Worm (Caenorhabditis elegans) whole organism, L1 larva: Measurements from ENCODE around the gene spe-39.

Experiments used
- F16B12.6 ChIP-seq: fragments of 150-350 bp; optimal IDR thresholded peaks from 2 replicates; lab custom pipeline; 2014; ENCODE audit warnings: missing biosample characterization, missing genetic modification characterization
- Y116A8C.19 ChIP-seq: sonication (generic microtip); optimal IDR thresholded peaks from 2 replicates; lab custom pipeline; 2016; ENCODE audit warnings: missing compliant biosample characterization, missing genetic modification characterization, borderline replicate concordance
- aha-1 ChIP-seq: fragments of 150-350 bp; optimal IDR thresholded peaks from 2 replicates; lab custom pipeline; 2014; ENCODE audit warnings: missing biosample characterization, missing genetic modification characterization
- alr-1 ChIP-seq: fragments of 200-800 bp; sonication (Bioruptor generic); optimal IDR thresholded peaks from 2 replicates; lab custom pipeline; 2018; ENCODE audit warnings: borderline replicate concordance, mild to moderate bottlenecking, missing genetic modification characterization, missing compliant biosample characterization
- aly-2 ChIP-seq: fragments of 150-350 bp; optimal IDR thresholded peaks from 2 replicates; lab custom pipeline; 2014; ENCODE audit warnings: missing biosample characterization, missing genetic modification characterization
- ama-1 ChIP-seq: fragments of 150-350 bp; optimal IDR thresholded peaks from 2 replicates; lab custom pipeline; 2014
- blmp-1 ChIP-seq: fragments of 150-350 bp; optimal IDR thresholded peaks from 2 replicates; lab custom pipeline; 2014; ENCODE audit warnings: missing biosample characterization, missing genetic modification characterization
- ceh-90 ChIP-seq: sonication (generic microtip); optimal IDR thresholded peaks from 2 replicates; lab custom pipeline; 2016; ENCODE audit warnings: missing genetic modification characterization, missing compliant biosample characterization
- efl-1 ChIP-seq, 4 experiments: fragments of 150-350 bp; optimal IDR thresholded peaks in 3 of 4; peaks in 1 of 4; 1 replicate in 1 of 4; 2 replicates in 3 of 4; lab custom pipeline; 2014; ENCODE audit warnings: missing biosample characterization in 2 of 4, missing genetic modification characterization in 2 of 4, missing genetic modification reagents in 2 of 4
- efl-3 ChIP-seq: fragments of 200-800 bp; sonication (Bioruptor generic); optimal IDR thresholded peaks from 2 replicates; lab custom pipeline; 2018; ENCODE audit warnings: mild to moderate bottlenecking, missing genetic modification characterization, missing compliant biosample characterization
- egl-13 ChIP-seq: sonication (generic microtip); optimal IDR thresholded peaks from 2 replicates; lab custom pipeline; 2016; ENCODE audit warnings: missing genotype, missing genetic modification reagents, missing genetic modification characterization, missing compliant biosample characterization
- elt-3 ChIP-seq, 6 experiments: fragments of 150-350 bp in 1 of 6; sonication (generic microtip); optimal IDR thresholded peaks; 2 replicates each; lab custom pipeline; 2017 to 2018; ENCODE audit warnings: missing biosample characterization in 6 of 6, missing genetic modification characterization in 6 of 6, inconsistent platforms in 1 of 6
- ets-5 ChIP-seq: fragments of 200-800 bp; sonication (Bioruptor generic); IDR thresholded peaks from 2 replicates; pipeline ENCODE4 v1.3.6; 2022; ENCODE audit warnings: missing genetic modification characterization, missing compliant biosample characterization
- fkh-10 ChIP-seq: sonication (generic microtip); optimal IDR thresholded peaks from 2 replicates; lab custom pipeline; 2017; ENCODE audit warnings: missing biosample characterization, missing genetic modification reagents, missing genetic modification characterization
- fos-1 ChIP-seq: fragments of 150-350 bp; optimal IDR thresholded peaks from 2 replicates; lab custom pipeline; 2014; ENCODE audit warnings: missing biosample characterization, missing genetic modification characterization
- grh-1 ChIP-seq: fragments of 200-800 bp; sonication (Bioruptor generic); IDR thresholded peaks from 2 replicates; pipeline ENCODE4 v1.3.6; 2022; ENCODE audit warnings: missing genetic modification reagents, missing genetic modification characterization, missing compliant biosample characterization
- hpl-2 ChIP-seq: fragments of 150-350 bp; optimal IDR thresholded peaks from 2 replicates; lab custom pipeline; 2014; ENCODE audit warnings: missing biosample characterization, missing genetic modification reagents, missing genetic modification characterization
- isw-1 ChIP-seq: fragments of 200-800 bp; sonication (Bioruptor generic); IDR thresholded peaks from 2 replicates; pipeline ENCODE4 v1.3.6; 2022; ENCODE audit warnings: missing genetic modification characterization, missing compliant biosample characterization
- jun-1 ChIP-seq: fragments of 150-350 bp; optimal IDR thresholded peaks from 2 replicates; lab custom pipeline; 2014; ENCODE audit warnings: missing biosample characterization, missing genetic modification reagents, missing genetic modification characterization
- lin-14 ChIP-seq: fragments of 200-800 bp; sonication (Bioruptor generic); optimal IDR thresholded peaks from 2 replicates; lab custom pipeline; 2018; ENCODE audit warnings: mild to moderate bottlenecking, missing genetic modification characterization, moderate library complexity, missing compliant biosample characterization
- lin-15B ChIP-seq: fragments of 150-350 bp; sonication (generic microtip); optimal IDR thresholded peaks from 3 replicates; lab custom pipeline; 2014; ENCODE audit warnings: missing biosample characterization, missing genetic modification characterization
- mep-1 ChIP-seq: fragments of 150-350 bp; optimal IDR thresholded peaks from 2 replicates; lab custom pipeline; 2014; ENCODE audit warnings: missing biosample characterization, missing genetic modification characterization
- nhr-19 ChIP-seq: fragments of 200-800 bp; sonication (Bioruptor generic); conservative IDR thresholded peaks from 2 replicates; pipeline ENCODE4 v1.3.6; 2022; ENCODE audit warnings: missing genetic modification characterization, missing compliant biosample characterization
- nhr-20 ChIP-seq: sonication (generic microtip); optimal IDR thresholded peaks from 2 replicates; lab custom pipeline; 2016; ENCODE audit warnings: mild to moderate bottlenecking, missing genetic modification characterization, missing compliant biosample characterization
- nhr-237 ChIP-seq: fragments of 150-350 bp; optimal IDR thresholded peaks from 2 replicates; lab custom pipeline; 2014; ENCODE audit warnings: missing biosample characterization, missing genetic modification characterization
- nhr-28 ChIP-seq: fragments of 150-350 bp; optimal IDR thresholded peaks from 2 replicates; lab custom pipeline; 2014; ENCODE audit warnings: missing biosample characterization, missing genetic modification characterization
- nhr-47 ChIP-seq: sonication (generic microtip); optimal IDR thresholded peaks from 2 replicates; lab custom pipeline; 2016; ENCODE audit warnings: mild to moderate bottlenecking, missing genetic modification characterization, moderate library complexity, missing compliant biosample characterization
- nhr-71 ChIP-seq: sonication (generic microtip); optimal IDR thresholded peaks from 2 replicates; lab custom pipeline; 2016; ENCODE audit warnings: mild to moderate bottlenecking, missing genetic modification characterization, moderate library complexity, missing compliant biosample characterization
- nhr-76 ChIP-seq: sonication (generic microtip); optimal IDR thresholded peaks from 2 replicates; lab custom pipeline; 2017; ENCODE audit warnings: missing biosample characterization, missing genetic modification characterization
- nhr-85 ChIP-seq: sonication (generic microtip); peaks from one replicate; lab custom pipeline; 2016; ENCODE audit warnings: missing genetic modification characterization, inconsistent platforms, missing compliant biosample characterization
- pag-3 ChIP-seq: sonication (generic microtip); optimal IDR thresholded peaks from 2 replicates; lab custom pipeline; 2017; ENCODE audit warnings: missing genetic modification characterization, mild to moderate bottlenecking, missing compliant biosample characterization, antibody characterized with exemption, borderline replicate concordance; ENCODE audit not compliant: insufficient read depth
- pqm-1 ChIP-seq: sonication (generic microtip); optimal IDR thresholded peaks from 3 replicates; lab custom pipeline; 2017; ENCODE audit warnings: missing biosample characterization, missing genetic modification characterization
- skn-1 ChIP-seq: fragments of 150-350 bp; optimal IDR thresholded peaks from 2 replicates; lab custom pipeline; 2014; ENCODE audit warnings: missing biosample characterization, missing genetic modification characterization
- snpc-4 ChIP-seq: fragments of 150-350 bp; optimal IDR thresholded peaks from 2 replicates; lab custom pipeline; 2014; ENCODE audit warnings: missing biosample characterization, missing genetic modification characterization
- tbx-2 ChIP-seq: sonication (generic microtip); optimal IDR thresholded peaks from 2 replicates; lab custom pipeline; 2016; ENCODE audit warnings: missing genetic modification characterization, missing compliant biosample characterization
- tlp-1 ChIP-seq: fragments of 150-350 bp; optimal IDR thresholded peaks from 2 replicates; lab custom pipeline; 2014; ENCODE audit warnings: missing biosample characterization, missing genetic modification characterization
- unc-130 ChIP-seq: fragments of 150-350 bp; optimal IDR thresholded peaks from 2 replicates; lab custom pipeline; 2017; ENCODE audit warnings: missing biosample characterization, missing genetic modification characterization, inconsistent platforms
- unc-30 ChIP-seq: sonication (generic microtip); optimal IDR thresholded peaks from 2 replicates; lab custom pipeline; 2017; ENCODE audit warnings: missing biosample characterization, missing genetic modification characterization
- unc-62 ChIP-seq: fragments of 150-350 bp; optimal IDR thresholded peaks from 2 replicates; lab custom pipeline; 2014; ENCODE audit warnings: missing biosample characterization, missing genetic modification reagents, missing genetic modification characterization
- vab-15 ChIP-seq: sonication (generic microtip); optimal IDR thresholded peaks from 2 replicates; lab custom pipeline; 2017; ENCODE audit warnings: missing genotype, mild to moderate bottlenecking, missing genetic modification characterization, missing compliant biosample characterization
- zag-1 ChIP-seq: fragments of 150-350 bp; optimal IDR thresholded peaks from 2 replicates; lab custom pipeline; 2014; ENCODE audit warnings: missing biosample characterization, missing genetic modification characterization
- ztf-11 ChIP-seq, 2 experiments: sonication (generic microtip); optimal IDR thresholded peaks; 2 replicates each; lab custom pipeline; 2016 to 2017; ENCODE audit warnings: missing genetic modification characterization in 2 of 2, missing biosample characterization in 1 of 2, missing compliant biosample characterization in 1 of 2

Gene spe-39

ce11 chrV:6784853-6785492, at the start of gene spe-39, which contains the start of gene spn-4 (continued):
- TF ChIP-seq tlp-1 (tag; lab: Kevin White, UChicago) (no peak), mep-1 (tag; lab: Kevin White, UChicago) (peak; percentile 81), aha-1 (tag; lab: Kevin White, UChicago) (no peak), unc-130 (tag; lab: Kevin White, UChicago) (peak; percentile 95), pqm-1 (tag; lab: Kevin White, UChicago) (no peak), fkh-10 (GFP tag; lab: Kevin White, UChicago) (peak; percentile 3), ama-1 (lab: Kevin White, UChicago) (peak; percentile 1), hpl-2 (GFP tag; lab: Kevin White, UChicago) (peak; percentile 81), Y116A8C.19 (tag; lab: Kevin White, UChicago) (no peak), fos-1 (tag; lab: Kevin White, UChicago) (no peak), egl-13 (tag; lab: Kevin White, UChicago) (peak; percentile 69), skn-1 (tag; lab: Kevin White, UChicago) (peak; percentile 90), ets-5 (GFP tag; lab: Robert Waterston, UW) (no peak), nhr-20 (peak; percentile 84), F16B12.6 (tag; lab: Kevin White, UChicago) (peak; percentile 28), efl-3 (GFP tag; lab: Kevin White, UChicago) (no peak), ceh-90 (peak; percentile 46), nhr-237 (no peak), elt-3 (tag; optimal IDR thresholded peaks at IDR 0.05; lab: Kevin White, UChicago) (peak in 2 of 6 experiments; percentile 42 to 55), nhr-47 (tag; lab: Kevin White, UChicago) (peak; percentile 87), aly-2 (tag; lab: Kevin White, UChicago) (peak; percentile 54), tbx-2 (tag; lab: Kevin White, UChicago) (peak; percentile 73), unc-30 (tag; lab: Kevin White, UChicago) (no peak), ztf-11 (tag; optimal IDR thresholded peaks at IDR 0.05; lab: Kevin White, UChicago) (peak in 1 of 2 experiments; percentile 72), isw-1 (GFP tag; lab: Robert Waterston, UW) (peak; percentile 62), nhr-71 (tag; lab: Kevin White, UChicago) (peak; percentile 86), nhr-28 (tag; lab: Kevin White, UChicago) (no peak), unc-62 (GFP tag; lab: Kevin White, UChicago) (no peak), lin-15B (tag; lab: Kevin White, UChicago) (peak; percentile 57), nhr-76 (tag; lab: Kevin White, UChicago) (peak; percentile 51), zag-1 (tag; lab: Kevin White, UChicago) (no peak), vab-15 (tag; lab: Kevin White, UChicago) (no peak), efl-1 (optimal IDR thresholded peaks at IDR 0.05; lab: Kevin White, UChicago) (peak; percentile 71 to 95), efl-1 (GFP tag; optimal IDR thresholded peaks at IDR 0.05 in 1 of 2; lab: Kevin White, UChicago) (peak; percentile 93 to 99)
- TF ChIP-seq, all 84 proteins: peak for 53

- TF ChIP-seq grh-1 (GFP tag; lab: Robert Waterston, UW) (no peak), nhr-85 (peak; percentile 63), snpc-4 (tag; lab: Kevin White, UChicago) (no peak)
Measured at ce11 chrV:6736108-6736507, 49.1 kb upstream of the spe-39 start.

ce11 chrV:6736877-6737276, 48.4 kb upstream of the spe-39 start:
- no peak for TF ChIP-seq ztf-11 (tag; optimal IDR thresholded peaks at IDR 0.05; lab: Kevin White, UChicago)
- no peak for TF ChIP-seq alr-1 (tag; lab: Kevin White, UChicago)
- TF ChIP-seq pag-3 (tag; lab: Kevin White, UChicago) = peak; percentile 35
- no peak for TF ChIP-seq pqm-1 (tag; lab: Kevin White, UChicago)
- no peak for TF ChIP-seq egl-13 (tag; lab: Kevin White, UChicago)
- TF ChIP-seq nhr-85 = peak; percentile 71
- TF ChIP-seq jun-1 (tag; lab: Kevin White, UChicago) = no peak
- TF ChIP-seq elt-3 (tag; optimal IDR thresholded peaks at IDR 0.05; lab: Kevin White, UChicago) = peak in 1 of 6 experiments; percentile 81
- TF ChIP-seq nhr-19 (GFP tag; lab: Robert Waterston, UW) = no peak
- no peak for TF ChIP-seq nhr-47 (tag; lab: Kevin White, UChicago)
- no peak for TF ChIP-seq aly-2 (tag; lab: Kevin White, UChicago)
- no peak for TF ChIP-seq nhr-71 (tag; lab: Kevin White, UChicago)
- TF ChIP-seq Y116A8C.19 (tag; lab: Kevin White, UChicago) = no peak
- TF ChIP-seq lin-14 (GFP tag; lab: Kevin White, UChicago) = peak; percentile 42
- TF ChIP-seq blmp-1 = peak; percentile 92
